Worm (Caenorhabditis elegans): Measurements from ENCODE around the gene xtr-1.

DNA sequence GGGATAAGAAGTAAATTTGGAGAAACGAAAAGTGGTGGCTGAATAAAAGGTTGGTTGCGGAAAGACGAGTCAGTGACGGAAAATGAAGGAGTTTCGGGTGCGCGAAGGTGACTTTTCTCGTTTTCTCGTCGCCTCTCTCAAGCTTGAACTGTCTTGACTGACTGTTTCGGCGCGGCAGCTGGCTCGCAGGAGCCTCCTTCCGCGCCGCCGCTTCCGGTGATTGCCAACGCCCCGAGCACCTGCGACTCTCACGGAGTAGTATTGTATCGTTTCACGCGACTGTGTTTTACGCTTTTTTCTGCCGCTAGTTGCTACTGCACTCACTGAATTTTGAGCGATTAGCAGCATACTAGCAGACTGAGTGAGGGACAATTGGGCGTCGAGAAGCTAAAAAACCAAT is 37.9 kb upstream of the xtr-1 start, which contains the start of gene C34E11.2:
- TF ChIP-seq fkh-10 (GFP tag; optimal IDR thresholded peaks at IDR 0.05) = no peak
- no peak for TF ChIP-seq eyg-1 (tag; optimal IDR thresholded peaks at IDR 0.05)
- TF ChIP-seq pag-3 (tag; optimal IDR thresholded peaks at IDR 0.05; ENCODE audit: borderline replicate concordance) = no peak
- TF ChIP-seq pqm-1 (tag; optimal IDR thresholded peaks at IDR 0.05) = no peak
- TF ChIP-seq nfya-1 (tag; optimal IDR thresholded peaks at IDR 0.05) = no peak
